Worm (Caenorhabditis elegans): ENCODE results near the gene F09E5.11.

F09E5.11 gene

DNA sequence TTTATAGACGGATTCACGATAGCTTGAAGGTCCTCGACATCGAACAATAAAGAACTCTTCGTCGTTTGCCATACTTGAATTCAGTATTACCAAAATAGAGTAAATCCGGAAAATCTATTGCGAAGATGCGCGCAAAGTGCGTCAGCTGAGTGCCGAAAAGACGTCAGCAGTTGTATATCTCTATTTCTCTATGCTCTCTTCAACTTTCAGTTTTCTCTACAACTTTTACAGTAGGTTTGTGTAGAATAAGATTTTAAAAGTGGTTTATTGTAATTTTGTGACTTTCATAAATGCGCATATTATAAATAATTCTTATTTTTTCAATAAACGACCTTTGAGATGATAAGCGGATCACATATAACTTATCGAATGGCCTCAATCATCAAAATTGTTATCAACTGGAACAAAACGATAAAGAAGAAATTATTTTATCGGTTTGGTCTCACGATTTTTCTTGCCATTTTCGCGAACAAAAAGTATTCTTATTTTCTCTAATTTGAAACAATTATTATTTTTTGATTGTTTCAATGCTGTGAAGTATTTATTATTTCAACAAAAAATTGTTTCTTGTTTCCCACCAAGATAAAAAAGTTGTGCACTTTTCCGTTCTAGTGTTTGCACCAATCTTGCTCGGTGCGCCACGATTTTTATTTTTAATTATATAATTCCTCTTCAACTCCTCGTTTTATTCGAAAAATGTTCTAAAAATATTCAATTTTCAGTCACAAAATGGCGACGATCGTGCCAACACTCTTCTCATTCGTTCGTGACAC is 15.5 kb upstream of the F09E5.11 start, which contains the start of the genes agt-2 and F09E5.3:
TSS of gene agt-2 (minus strand) at position 553 of the 773 bp plus-strand sequence.
TSS of gene F09E5.3 (plus strand) at position 723 of the 773 bp plus-strand sequence.
- TF ChIP-seq tbx-2 (tag; optimal IDR thresholded peaks at IDR 0.05) = peak; percentile 94
- peak; percentile 75 for TF ChIP-seq nhr-237 (tag; optimal IDR thresholded peaks at IDR 0.05)
- no peak for TF ChIP-seq Y116A8C.19 (tag; optimal IDR thresholded peaks at IDR 0.05; ENCODE audit: borderline replicate concordance)
- TF ChIP-seq unc-62 (GFP tag; optimal IDR thresholded peaks at IDR 0.05) = no peak
- peak; percentile 95 for TF ChIP-seq dsc-1 (tag; optimal IDR thresholded peaks at IDR 0.05)
- no peak for TF ChIP-seq C34B4.2 (tag; optimal IDR thresholded peaks at IDR 0.05)
- no peak for TF ChIP-seq hlh-17 (GFP tag; optimal IDR thresholded peaks at IDR 0.05; ENCODE audit: borderline replicate concordance)
- peak; percentile 94 for TF ChIP-seq lin-39 (tag; optimal IDR thresholded peaks at IDR 0.05)
- peak; percentile 88 to 91 (median 90) for TF ChIP-seq dpl-1 (GFP tag; optimal IDR thresholded peaks at IDR 0.05)
- TF ChIP-seq zip-4 (GFP tag; optimal IDR thresholded peaks at IDR 0.05) = peak; percentile 81
- TF ChIP-seq nhr-47 (tag; optimal IDR thresholded peaks at IDR 0.05) = peak; percentile 96
- TF ChIP-seq ztf-4 (tag; optimal IDR thresholded peaks at IDR 0.05) = peak; percentile 91
- peak; percentile 78 for TF ChIP-seq ceh-88 (GFP tag; IDR thresholded peaks at IDR 0.05)
- peak; percentile 95 for TF ChIP-seq C16A3.4 (tag; optimal IDR thresholded peaks at IDR 0.05)
- peak; percentile 92 for TF ChIP-seq aly-2 (tag; optimal IDR thresholded peaks at IDR 0.05)
- TF ChIP-seq hpl-2 (GFP tag; optimal IDR thresholded peaks at IDR 0.05) = peak; percentile 63
- TF ChIP-seq pqm-1 (tag; optimal IDR thresholded peaks at IDR 0.05) = no peak
- peak; percentile 26 for TF ChIP-seq zag-1 (tag; optimal IDR thresholded peaks at IDR 0.05)
- TF ChIP-seq sptf-1 (tag; optimal IDR thresholded peaks at IDR 0.05) = no peak
- TF ChIP-seq xbp-1 (tag; optimal IDR thresholded peaks at IDR 0.05) = peak; percentile 95
- peak; percentile 93 for TF ChIP-seq nhr-85 (tag)
- peak; percentile 94 for TF ChIP-seq skn-1 (tag; optimal IDR thresholded peaks at IDR 0.05)
- peak; percentile 93 for TF ChIP-seq nhr-19 (GFP tag; conservative IDR thresholded peaks at IDR 0.05)
- peak in 1 of 2 experiments; percentile 81 for TF ChIP-seq ztf-11 (tag; optimal IDR thresholded peaks at IDR 0.05)
- peak; percentile 37 for TF ChIP-seq ceh-90 (tag; optimal IDR thresholded peaks at IDR 0.05)
- TF ChIP-seq blmp-1 (tag; optimal IDR thresholded peaks at IDR 0.05) = peak; percentile 81
- peak; percentile 71 for TF ChIP-seq fkh-10 (GFP tag; optimal IDR thresholded peaks at IDR 0.05)
- no peak for TF ChIP-seq unc-30 (tag; optimal IDR thresholded peaks at IDR 0.05)
- TF ChIP-seq mep-1 (tag; optimal IDR thresholded peaks at IDR 0.05) = peak; percentile 98
- TF ChIP-seq grh-1 (GFP tag; IDR thresholded peaks at IDR 0.05) = peak; percentile 87
- TF ChIP-seq elt-3 (tag; optimal IDR thresholded peaks at IDR 0.05) = peak in 3 of 6 experiments; percentile 43 to 81 (median 77)
- peak; percentile 96 for TF ChIP-seq lin-14 (GFP tag; optimal IDR thresholded peaks at IDR 0.05)
- peak; percentile 93 for TF ChIP-seq unc-86 (tag; optimal IDR thresholded peaks at IDR 0.05)
- TF ChIP-seq mab-9 (GFP tag; IDR thresholded peaks at IDR 0.05) = peak; percentile 88
- peak; percentile 76 for TF ChIP-seq F16B12.6 (tag; optimal IDR thresholded peaks at IDR 0.05)
- peak; percentile 86 for TF ChIP-seq nhr-77 (tag; optimal IDR thresholded peaks at IDR 0.05)
- TF ChIP-seq nhr-28 (tag; optimal IDR thresholded peaks at IDR 0.05) = no peak
- peak in 1 of 2 experiments; percentile 84 for TF ChIP-seq mdl-1 (tag; optimal IDR thresholded peaks at IDR 0.05)
- TF ChIP-seq alr-1 (tag; optimal IDR thresholded peaks at IDR 0.05; ENCODE audit: borderline replicate concordance) = no peak
- peak; percentile 25 for TF ChIP-seq vab-15 (tag; optimal IDR thresholded peaks at IDR 0.05)
- TF ChIP-seq nhr-84 (tag; optimal IDR thresholded peaks at IDR 0.05) = no peak
- TF ChIP-seq nhr-11 (tag; optimal IDR thresholded peaks at IDR 0.05) = peak; percentile 81
- peak; percentile 82 for TF ChIP-seq elt-2 (tag; optimal IDR thresholded peaks at IDR 0.05)
- TF ChIP-seq snu-23 (GFP tag; optimal IDR thresholded peaks at IDR 0.05) = peak; percentile 98
- TF ChIP-seq sup-37 (GFP tag; optimal IDR thresholded peaks at IDR 0.05) = peak; percentile 79
- TF ChIP-seq jun-1 (tag; optimal IDR thresholded peaks at IDR 0.05) = peak; percentile 89
- TF ChIP-seq nhr-12 (tag; optimal IDR thresholded peaks at IDR 0.05) = no peak
- peak; percentile 87 for TF ChIP-seq lir-3 (tag; optimal IDR thresholded peaks at IDR 0.05; ENCODE audit: poor library complexity)
- no peak for TF ChIP-seq tlp-1 (tag; optimal IDR thresholded peaks at IDR 0.05)
- TF ChIP-seq sox-4 (tag; optimal IDR thresholded peaks at IDR 0.05) = peak; percentile 77
- peak; percentile 20 for TF ChIP-seq aha-1 (tag; optimal IDR thresholded peaks at IDR 0.05)
- TF ChIP-seq efl-3 (GFP tag; optimal IDR thresholded peaks at IDR 0.05) = peak; percentile 21
